Fruit fly (Drosophila melanogaster): ENCODE measurements around the gene CG6656.

DNA sequence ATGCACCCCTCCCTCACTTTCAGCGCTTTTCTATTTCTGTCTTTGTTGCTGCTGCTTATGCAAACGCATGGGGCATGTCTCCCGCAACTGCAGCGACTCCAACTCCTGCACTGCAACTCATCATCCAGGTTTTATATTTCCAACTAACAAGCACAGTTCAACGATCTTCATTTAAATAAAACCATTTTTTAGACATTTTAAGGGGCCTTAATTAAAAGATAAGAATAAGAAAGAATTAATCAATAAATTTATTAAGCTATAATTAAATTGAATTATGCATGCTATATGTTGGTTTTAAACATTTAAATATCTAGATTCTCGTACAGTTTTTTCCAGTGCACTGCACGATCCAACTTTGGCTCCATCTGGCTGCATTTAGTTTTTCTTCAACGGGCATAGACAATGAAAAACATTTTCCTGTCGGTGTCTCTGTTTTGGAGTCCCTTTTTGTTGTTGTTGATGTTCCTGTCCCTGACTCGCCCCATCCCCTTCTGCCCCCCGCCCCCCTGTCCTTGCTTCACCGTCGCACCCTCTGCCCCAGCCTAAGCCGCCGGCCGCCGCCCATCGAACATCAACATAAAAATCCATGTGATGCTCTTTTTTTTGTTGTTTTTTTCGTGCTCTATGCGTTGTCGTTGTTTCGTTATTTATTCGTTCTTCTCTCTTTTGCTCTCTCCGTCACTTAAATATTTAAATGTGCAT is 46.2 kb upstream of the CG6656 start:
- TF ChIP-seq Eip75B (GFP tag; optimal IDR thresholded peaks at IDR 0.05) = peak; percentile 64
- TF ChIP-seq topi (GFP tag; optimal IDR thresholded peaks at IDR 0.05) = peak; percentile 1
- peak; percentile 69 for TF ChIP-seq fd59A (GFP tag; optimal IDR thresholded peaks at IDR 0.05)
- peak; percentile 0 for TF ChIP-seq lz (GFP tag; optimal IDR thresholded peaks at IDR 0.05)
- no peak for TF ChIP-seq Ets21C (GFP tag; optimal IDR thresholded peaks at IDR 0.05)
- no peak for TF ChIP-seq Hr39 (GFP tag; optimal IDR thresholded peaks at IDR 0.05)
- peak; percentile 92 for TF ChIP-seq CG8119 (GFP tag; IDR thresholded peaks at IDR 0.05)
- peak; percentile 84 for TF ChIP-seq net (GFP tag; optimal IDR thresholded peaks at IDR 0.05)
- TF ChIP-seq CG6163 (GFP tag; IDR thresholded peaks at IDR 0.05) = peak; percentile 82
- peak; percentile 83 for TF ChIP-seq achi (GFP tag; optimal IDR thresholded peaks at IDR 0.05)
- peak; percentile 84 for TF ChIP-seq Lpt (GFP tag; optimal IDR thresholded peaks at IDR 0.05)
- peak; percentile 93 for TF ChIP-seq CG32006 (GFP tag; optimal IDR thresholded peaks at IDR 0.05)
- peak; percentile 80 for TF ChIP-seq Gug (GFP tag; IDR thresholded peaks at IDR 0.05)
